Fruit fly (Drosophila melanogaster): ENCODE measurements around the gene Fas3.

DNA sequence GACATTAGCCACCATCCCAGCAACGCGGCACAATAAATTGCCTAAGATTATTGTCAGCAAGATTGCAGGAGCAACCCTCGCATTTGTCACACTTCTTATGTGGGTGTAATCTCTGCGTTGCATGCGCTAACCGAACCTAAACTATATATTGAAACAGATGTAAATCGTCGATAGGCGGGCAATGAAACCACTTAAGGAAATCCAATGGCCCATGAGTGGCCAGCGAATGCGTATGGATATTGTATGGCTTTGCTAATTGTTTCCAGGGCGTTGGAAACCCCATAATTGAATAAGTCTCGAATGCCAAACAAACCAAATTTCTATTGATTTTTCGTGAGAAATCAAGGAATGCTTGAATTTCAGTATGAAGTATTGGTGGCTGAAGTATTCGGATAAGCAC lies 11.2 kb upstream of the Fas3 start:
- no peak for TF ChIP-seq psq (optimal IDR thresholded peaks at IDR 0.05)
- no peak for TF ChIP-seq EcR (GFP tag; optimal IDR thresholded peaks at IDR 0.05)
- no peak for TF ChIP-seq CG8478 (optimal IDR thresholded peaks at IDR 0.05)

Measured in whole organism.